Worm (Caenorhabditis elegans) whole organism, L1 larva: ENCODE data around the gene K02A2.1.

Source experiments
- C04F5.9 ChIP-seq: sonication (generic microtip); optimal IDR thresholded peaks from 2 replicates; lab custom pipeline; 2016; ENCODE audit warnings: missing genetic modification characterization, missing compliant biosample characterization
- C16A3.4 ChIP-seq: fragments of 150-350 bp; optimal IDR thresholded peaks from 2 replicates; lab custom pipeline; 2014; ENCODE audit warnings: missing biosample characterization, missing genetic modification characterization
- aha-1 ChIP-seq: fragments of 150-350 bp; optimal IDR thresholded peaks from 2 replicates; lab custom pipeline; 2014; ENCODE audit warnings: missing biosample characterization, missing genetic modification characterization
- alr-1 ChIP-seq: fragments of 200-800 bp; sonication (Bioruptor generic); optimal IDR thresholded peaks from 2 replicates; lab custom pipeline; 2018; ENCODE audit warnings: borderline replicate concordance, mild to moderate bottlenecking, missing genetic modification characterization, missing compliant biosample characterization
- ceh-88 ChIP-seq: fragments of 200-800 bp; sonication (Bioruptor generic); IDR thresholded peaks from 2 replicates; pipeline ENCODE4 v1.3.6; 2022; ENCODE audit warnings: missing genetic modification characterization, missing compliant biosample characterization
- efl-1 ChIP-seq, 4 experiments: fragments of 150-350 bp; optimal IDR thresholded peaks in 3 of 4; peaks in 1 of 4; 1 replicate in 1 of 4; 2 replicates in 3 of 4; lab custom pipeline; 2014; ENCODE audit warnings: missing biosample characterization in 2 of 4, missing genetic modification characterization in 2 of 4, missing genetic modification reagents in 2 of 4
- elt-2 ChIP-seq: sonication (generic microtip); optimal IDR thresholded peaks from 2 replicates; lab custom pipeline; 2016; ENCODE audit warnings: missing genetic modification characterization, mild to moderate bottlenecking, inconsistent platforms, missing compliant biosample characterization, missing genetic modification reagents
- fkh-8 ChIP-seq: sonication (generic microtip); optimal IDR thresholded peaks from 2 replicates; lab custom pipeline; 2016; ENCODE audit warnings: mild to moderate bottlenecking, missing genetic modification characterization, missing compliant biosample characterization
- fos-1 ChIP-seq: fragments of 150-350 bp; optimal IDR thresholded peaks from 2 replicates; lab custom pipeline; 2014; ENCODE audit warnings: missing biosample characterization, missing genetic modification characterization
- isw-1 ChIP-seq: fragments of 200-800 bp; sonication (Bioruptor generic); IDR thresholded peaks from 2 replicates; pipeline ENCODE4 v1.3.6; 2022; ENCODE audit warnings: missing genetic modification characterization, missing compliant biosample characterization
- lin-14 ChIP-seq: fragments of 200-800 bp; sonication (Bioruptor generic); optimal IDR thresholded peaks from 2 replicates; lab custom pipeline; 2018; ENCODE audit warnings: mild to moderate bottlenecking, missing genetic modification characterization, moderate library complexity, missing compliant biosample characterization
- lir-3 ChIP-seq: sonication (generic microtip); optimal IDR thresholded peaks from 2 replicates; lab custom pipeline; 2016; ENCODE audit warnings: mild to moderate bottlenecking, missing genetic modification characterization, moderate library complexity, missing compliant biosample characterization; ENCODE audit not compliant: poor library complexity
- mab-9 ChIP-seq: fragments of 200-800 bp; sonication (Bioruptor generic); IDR thresholded peaks from 2 replicates; pipeline ENCODE4 v1.3.6; 2022; ENCODE audit warnings: missing genetic modification reagents, missing genetic modification characterization, missing compliant biosample characterization
- nhr-11 ChIP-seq: fragments of 150-350 bp; optimal IDR thresholded peaks from 2 replicates; lab custom pipeline; 2014; ENCODE audit warnings: missing biosample characterization, missing genetic modification characterization
- nhr-12 ChIP-seq: sonication (generic microtip); optimal IDR thresholded peaks from 2 replicates; lab custom pipeline; 2017; ENCODE audit warnings: missing biosample characterization, missing genetic modification characterization
- nhr-19 ChIP-seq: fragments of 200-800 bp; sonication (Bioruptor generic); conservative IDR thresholded peaks from 2 replicates; pipeline ENCODE4 v1.3.6; 2022; ENCODE audit warnings: missing genetic modification characterization, missing compliant biosample characterization
- nhr-20 ChIP-seq: sonication (generic microtip); optimal IDR thresholded peaks from 2 replicates; lab custom pipeline; 2016; ENCODE audit warnings: mild to moderate bottlenecking, missing genetic modification characterization, missing compliant biosample characterization
- nhr-237 ChIP-seq: fragments of 150-350 bp; optimal IDR thresholded peaks from 2 replicates; lab custom pipeline; 2014; ENCODE audit warnings: missing biosample characterization, missing genetic modification characterization
- nhr-28 ChIP-seq: fragments of 150-350 bp; optimal IDR thresholded peaks from 2 replicates; lab custom pipeline; 2014; ENCODE audit warnings: missing biosample characterization, missing genetic modification characterization
- nhr-76 ChIP-seq: sonication (generic microtip); optimal IDR thresholded peaks from 2 replicates; lab custom pipeline; 2017; ENCODE audit warnings: missing biosample characterization, missing genetic modification characterization
- nhr-77 ChIP-seq: fragments of 150-350 bp; optimal IDR thresholded peaks from 2 replicates; lab custom pipeline; 2014; ENCODE audit warnings: missing biosample characterization, missing genetic modification characterization
- nhr-90 ChIP-seq: sonication (generic microtip); optimal IDR thresholded peaks from 2 replicates; lab custom pipeline; 2016; ENCODE audit warnings: mild to moderate bottlenecking, missing genetic modification characterization, missing compliant biosample characterization; ENCODE audit not compliant: poor library complexity
- snu-23 ChIP-seq: sonication (generic microtip); optimal IDR thresholded peaks from 2 replicates; lab custom pipeline; 2016; ENCODE audit warnings: missing genetic modification characterization, missing compliant biosample characterization
- vab-15 ChIP-seq: sonication (generic microtip); optimal IDR thresholded peaks from 2 replicates; lab custom pipeline; 2017; ENCODE audit warnings: missing genotype, mild to moderate bottlenecking, missing genetic modification characterization, missing compliant biosample characterization

K02A2.1 gene

DNA sequence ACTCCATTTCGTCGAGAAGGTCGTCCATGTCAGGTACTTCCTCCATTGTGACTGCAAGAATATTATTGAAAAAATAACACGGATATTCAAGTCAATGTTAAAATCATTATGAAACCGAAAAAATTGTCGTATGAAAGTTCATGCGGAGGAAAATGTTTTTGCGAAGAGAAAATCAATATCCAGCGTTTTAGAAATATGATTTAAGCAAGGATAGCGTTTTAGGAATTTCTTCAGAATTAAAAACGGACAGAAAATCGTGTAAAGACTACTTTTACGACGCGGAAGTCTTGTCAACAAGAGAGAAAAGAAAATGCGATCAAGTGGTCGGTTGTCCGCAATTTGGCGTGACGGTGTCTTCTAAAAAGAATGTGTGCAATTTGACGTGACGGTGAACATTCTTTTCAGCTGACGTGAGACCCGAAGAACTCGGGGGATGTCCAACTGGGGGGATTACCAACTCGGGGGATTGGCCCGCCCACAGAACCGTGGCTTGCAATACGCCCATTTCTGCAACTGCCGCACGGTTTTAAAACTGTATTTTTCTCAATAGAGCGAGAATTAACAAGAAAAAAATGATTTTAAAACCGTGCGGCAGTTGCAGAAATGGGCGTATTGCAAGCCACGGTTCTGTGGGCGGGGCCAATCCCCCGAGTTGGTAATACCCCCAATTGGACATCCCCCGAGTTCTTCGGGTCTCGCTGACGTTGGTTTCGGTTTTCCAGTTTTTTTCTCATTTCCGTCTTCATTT is 43.6 kb downstream of the K02A2.1 start, which contains the start of the genes aka-1 and ubc-6 (continued):
- TF ChIP-seq ceh-88 (GFP tag; lab: Robert Waterston, UW) (peak; percentile 72), elt-2 (tag; lab: Kevin White, UChicago) (peak; percentile 57), nhr-90 (tag; lab: Kevin White, UChicago) (peak; percentile 91), vab-15 (tag; lab: Kevin White, UChicago) (no peak), aha-1 (tag; lab: Kevin White, UChicago) (no peak), nhr-77 (tag; lab: Kevin White, UChicago) (peak; percentile 82), lir-3 (tag; lab: Kevin White, UChicago) (peak; percentile 71), lin-14 (GFP tag; lab: Kevin White, UChicago) (peak; percentile 87), nhr-28 (tag; lab: Kevin White, UChicago) (no peak), snu-23 (GFP tag; lab: Kevin White, UChicago) (peak; percentile 89), fos-1 (tag; lab: Kevin White, UChicago) (peak; percentile 42), nhr-237 (tag; lab: Kevin White, UChicago) (no peak), mab-9 (GFP tag; lab: Robert Waterston, UW) (peak; percentile 84), fkh-8 (peak; percentile 78), nhr-76 (tag; lab: Kevin White, UChicago) (peak; percentile 30), nhr-11 (peak; percentile 17), C04F5.9 (peak; percentile 35), isw-1 (GFP tag; lab: Robert Waterston, UW) (peak; percentile 84)

DNA sequence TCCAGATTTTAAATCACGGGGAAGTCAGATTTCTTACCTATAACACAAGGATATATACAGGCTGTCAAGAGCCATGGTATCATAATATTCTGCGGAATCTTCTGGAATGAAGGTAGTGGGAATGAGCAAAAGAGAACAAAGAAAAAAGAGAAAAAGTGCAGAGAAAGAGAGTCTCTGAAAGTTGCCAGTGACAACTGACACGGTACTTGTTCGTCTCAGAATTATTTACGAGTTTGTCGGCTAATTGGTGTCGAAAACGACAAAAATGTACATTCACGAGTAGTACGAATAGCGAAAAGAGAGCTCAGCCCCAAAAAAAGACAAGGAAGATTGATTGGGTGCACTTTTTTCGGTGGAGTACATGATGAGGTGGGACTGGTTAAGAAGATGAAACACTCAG is 48.0 kb downstream of the K02A2.1 start, which contains the start of gene cah-2:
TSS of gene cah-2 (minus strand) at position 101 of the 400 bp plus-strand sequence.
- no peak for TF ChIP-seq nhr-20 (tag; lab: Kevin White, UChicago)
- no peak for TF ChIP-seq C16A3.4
- TF ChIP-seq nhr-12 (tag; lab: Kevin White, UChicago), result no peak
- TF ChIP-seq efl-1 (optimal IDR thresholded peaks at IDR 0.05; lab: Kevin White, UChicago), result no peak
- TF ChIP-seq efl-1 (GFP tag; optimal IDR thresholded peaks at IDR 0.05 in 1 of 2; lab: Kevin White, UChicago), result no peak
- TF ChIP-seq alr-1 (tag; lab: Kevin White, UChicago), result no peak
- no peak for TF ChIP-seq nhr-19 (GFP tag; lab: Robert Waterston, UW)
